Fruit fly (Drosophila melanogaster) whole organism, embryonic: ENCODE data around the gene CG15882.
A peak's percentile ranks its signal among the peaks of the same experiment; 100 is the strongest.

Experiments
- CG10147 ChIP-seq: fragments of 200-800 bp; sonication (Bioruptor generic); optimal IDR thresholded peaks from 2 replicates; lab custom pipeline; 2019; ENCODE audit warnings: missing biosample characterization, mild to moderate bottlenecking, missing genetic modification characterization, moderate library complexity
- CG10274 ChIP-seq: fragments of 200-800 bp; sonication (Bioruptor generic); optimal IDR thresholded peaks from 3 replicates; lab custom pipeline; 2017; ENCODE audit warnings: missing biosample characterization, mild to moderate bottlenecking, missing genetic modification characterization
- CG10321 ChIP-seq: fragments of 200-800 bp; sonication (Bioruptor generic); IDR thresholded peaks from 2 replicates; pipeline ENCODE4 v1.3.6; 2022; ENCODE audit warnings: missing biosample characterization, missing genetic modification characterization
- CG11247 ChIP-seq: fragments of 200-800 bp; sonication (Bioruptor generic); IDR thresholded peaks from 2 replicates; pipeline ENCODE4 v1.3.6; 2022; ENCODE audit warnings: missing biosample characterization, missing genetic modification characterization
- CG13894 ChIP-seq: fragments of 200-800 bp; sonication (Bioruptor generic); optimal IDR thresholded peaks from 3 replicates; lab custom pipeline; 2018; ENCODE audit warnings: missing biosample characterization, mild to moderate bottlenecking, missing genetic modification characterization, moderate library complexity
- CG14050 ChIP-seq: fragments of 200-800 bp; sonication (Bioruptor generic); IDR thresholded peaks from 3 replicates; pipeline ENCODE4 v1.3.6; 2022; ENCODE audit warnings: missing biosample characterization, missing genetic modification characterization
- CG14441 ChIP-seq: fragments of 200-800 bp; sonication (Bioruptor generic); IDR thresholded peaks from 2 replicates; pipeline ENCODE4 v1.3.6; 2022; ENCODE audit warnings: missing biosample characterization, missing genetic modification characterization
- CG1529 ChIP-seq: fragments of 200-800 bp; sonication (Bioruptor generic); optimal IDR thresholded peaks from 3 replicates; lab custom pipeline; 2018; ENCODE audit warnings: missing biosample characterization, missing genetic modification characterization
- CG15601 ChIP-seq: fragments of 200-800 bp; sonication (Bioruptor generic); optimal IDR thresholded peaks from 3 replicates; lab custom pipeline; 2019; ENCODE audit warnings: missing biosample characterization, mild to moderate bottlenecking, missing genetic modification characterization, moderate library complexity
- CG1602 ChIP-seq: fragments of 200-800 bp; sonication (Bioruptor generic); optimal IDR thresholded peaks from 3 replicates; lab custom pipeline; 2016; ENCODE audit warnings: missing biosample characterization, missing genetic modification characterization
- CG1603 ChIP-seq: fragments of 200-800 bp; sonication (Bioruptor generic); optimal IDR thresholded peaks from 2 replicates; lab custom pipeline; 2019; ENCODE audit warnings: missing biosample characterization, mild to moderate bottlenecking, missing genetic modification characterization, moderate library complexity
- CG17612 ChIP-seq: fragments of 200-800 bp; sonication (Bioruptor generic); IDR thresholded peaks from 2 replicates; pipeline ENCODE4 v1.3.6; 2022; ENCODE audit warnings: missing biosample characterization, missing genetic modification characterization
- CG17802 ChIP-seq: fragments of 200-800 bp; sonication (Bioruptor generic); optimal IDR thresholded peaks from 2 replicates; lab custom pipeline; 2018; ENCODE audit warnings: missing biosample characterization, mild to moderate bottlenecking, missing genetic modification characterization, moderate library complexity
- CG31441 ChIP-seq: fragments of 200-800 bp; sonication (Bioruptor generic); IDR thresholded peaks from 2 replicates; pipeline ENCODE4 v1.3.6; 2022; ENCODE audit warnings: missing biosample characterization, missing genetic modification characterization
- CG4328 ChIP-seq: fragments of 200-800 bp; sonication (Bioruptor generic); optimal IDR thresholded peaks from 3 replicates; lab custom pipeline; 2017; ENCODE audit warnings: missing biosample characterization, missing genetic modification reagents, missing genetic modification characterization
- CG9437 ChIP-seq: fragments of 200-800 bp; sonication (Bioruptor generic); optimal IDR thresholded peaks from 2 replicates; lab custom pipeline; 2018; ENCODE audit warnings: missing biosample characterization, mild to moderate bottlenecking, missing genetic modification characterization
- Deaf1 ChIP-seq: fragments of 200-800 bp; optimal IDR thresholded peaks from 3 replicates; lab custom pipeline; 2019; ENCODE audit warnings: missing biosample characterization, mild to moderate bottlenecking, missing genetic modification characterization, moderate library complexity
- Fer1 ChIP-seq: fragments of 200-800 bp; sonication (Bioruptor generic); optimal IDR thresholded peaks from 2 replicates; lab custom pipeline; 2017; ENCODE audit warnings: missing biosample characterization, mild to moderate bottlenecking, missing genetic modification characterization
- HmgZ ChIP-seq: fragments of 200-800 bp; sonication (Bioruptor generic); optimal IDR thresholded peaks from 2 replicates; lab custom pipeline; 2018; ENCODE audit warnings: missing biosample characterization, mild to moderate bottlenecking, missing genetic modification characterization
- NFAT ChIP-seq: fragments of 200-800 bp; sonication (Bioruptor generic); IDR thresholded peaks from 2 replicates; pipeline ENCODE4 v1.3.6; 2022; ENCODE audit warnings: missing biosample characterization, missing genetic modification characterization
- Sox100B ChIP-seq: fragments of 200-800 bp; sonication (Bioruptor generic); optimal IDR thresholded peaks from 3 replicates; lab custom pipeline; 2018; ENCODE audit warnings: missing biosample characterization, mild to moderate bottlenecking, missing genetic modification characterization
- Stat92E ChIP-seq, 3 experiments: fragments of >200 bp in 2 of 3; fragments of 200-800 bp in 1 of 3; sonication (Bioruptor generic) in 1 of 3; optimal IDR thresholded peaks; 2 replicates each; lab custom pipeline; 2017 to 2019; ENCODE audit warnings: missing biosample characterization in 3 of 3, missing genetic modification characterization in 3 of 3, mild to moderate bottlenecking in 1 of 3, moderate library complexity in 1 of 3
- Taf1 ChIP-seq: fragments of 200-800 bp; sonication (Bioruptor generic); IDR thresholded peaks from 2 replicates; pipeline ENCODE4 v1.3.6; 2022; ENCODE audit warnings: missing biosample characterization, missing genetic modification characterization
- YL-1 ChIP-seq: fragments of 200-800 bp; sonication (Bioruptor generic); optimal IDR thresholded peaks from 3 replicates; lab custom pipeline; 2017; ENCODE audit warnings: missing biosample characterization, mild to moderate bottlenecking, missing genetic modification characterization
- abd-A ChIP-seq: fragments of 200-800 bp; sonication (Bioruptor generic); optimal IDR thresholded peaks from 3 replicates; lab custom pipeline; 2019; ENCODE audit warnings: missing biosample characterization, mild to moderate bottlenecking, missing genetic modification characterization, moderate library complexity
- az2 ChIP-seq: fragments of 200-800 bp; sonication (Bioruptor generic); optimal IDR thresholded peaks from 3 replicates; lab custom pipeline; 2016; ENCODE audit warnings: missing biosample characterization, missing genetic modification characterization
- cwo ChIP-seq: fragments of 200-800 bp; sonication (Bioruptor generic); optimal IDR thresholded peaks from 3 replicates; lab custom pipeline; 2017; ENCODE audit warnings: missing biosample characterization, missing genetic modification characterization, mild to moderate bottlenecking, moderate library complexity, missing genetic modification reagents
- eyg ChIP-seq: fragments of 200-800 bp; sonication (Bioruptor generic); optimal IDR thresholded peaks from 3 replicates; lab custom pipeline; 2016; ENCODE audit warnings: missing biosample characterization, missing genetic modification characterization
- fd3F ChIP-seq: fragments of 200-800 bp; sonication (Bioruptor generic); optimal IDR thresholded peaks from 2 replicates; lab custom pipeline; 2018; ENCODE audit warnings: missing biosample characterization, mild to moderate bottlenecking, missing genetic modification characterization, moderate library complexity
- fu2 ChIP-seq: fragments of 200-800 bp; sonication (Bioruptor generic); optimal IDR thresholded peaks from 2 replicates; lab custom pipeline; 2016; ENCODE audit warnings: missing biosample characterization, missing genetic modification characterization
- gsb ChIP-seq: fragments of 200-800 bp; sonication (Bioruptor generic); IDR thresholded peaks from 2 replicates; pipeline ENCODE4 v1.3.6; 2022; ENCODE audit warnings: missing biosample characterization, missing genetic modification characterization
- jigr1 ChIP-seq: fragments of 200-800 bp; sonication (Bioruptor generic); IDR thresholded peaks from 3 replicates; pipeline ENCODE4 v1.3.6; 2022; ENCODE audit warnings: missing biosample characterization, missing genetic modification characterization
- kay ChIP-seq: fragments of 200-800 bp; sonication (Bioruptor generic); optimal IDR thresholded peaks from 2 replicates; lab custom pipeline; 2016; ENCODE audit warnings: missing biosample characterization, missing genetic modification characterization
- kni ChIP-seq: fragments of 200-800 bp; sonication (Bioruptor generic); optimal IDR thresholded peaks from 3 replicates; lab custom pipeline; 2017; ENCODE audit warnings: mild to moderate bottlenecking, missing biosample characterization, missing genetic modification reagents, missing genetic modification characterization
- knrl ChIP-seq: fragments of 200-800 bp; sonication (Bioruptor generic); IDR thresholded peaks from 3 replicates; pipeline ENCODE4 v1.3.6; 2022; ENCODE audit warnings: missing biosample characterization, missing genetic modification characterization; ENCODE audit not compliant: partially characterized antibody
- mam ChIP-seq: fragments of 200-800 bp; sonication (Bioruptor generic); optimal IDR thresholded peaks from 3 replicates; lab custom pipeline; 2016; ENCODE audit warnings: missing biosample characterization, missing genetic modification characterization
- mirr ChIP-seq: fragments of 200-800 bp; sonication (Bioruptor generic); optimal IDR thresholded peaks from 3 replicates; lab custom pipeline; 2018; ENCODE audit warnings: missing biosample characterization, mild to moderate bottlenecking, missing genetic modification characterization
- nerfin-1 ChIP-seq: fragments of 200-800 bp; sonication (Bioruptor generic); optimal IDR thresholded peaks from 3 replicates; lab custom pipeline; 2019; ENCODE audit warnings: missing biosample characterization, mild to moderate bottlenecking, missing genetic modification characterization, moderate library complexity
- pb ChIP-seq: fragments of 200-800 bp; sonication (Bioruptor generic); optimal IDR thresholded peaks from 3 replicates; lab custom pipeline; 2016; ENCODE audit warnings: missing biosample characterization, missing genetic modification characterization
- phol ChIP-seq: fragments of 200-800 bp; sonication (Bioruptor generic); optimal IDR thresholded peaks from 3 replicates; lab custom pipeline; 2018; ENCODE audit warnings: missing biosample characterization, mild to moderate bottlenecking, missing genetic modification characterization, moderate library complexity
- pzg ChIP-seq: fragments of 200-800 bp; sonication (Bioruptor generic); optimal IDR thresholded peaks from 3 replicates; lab custom pipeline; 2018; ENCODE audit warnings: missing biosample characterization, mild to moderate bottlenecking, missing genetic modification characterization, moderate library complexity
- ro ChIP-seq: fragments of 200-800 bp; sonication (Bioruptor generic); IDR thresholded peaks from 2 replicates; pipeline ENCODE4 v1.3.6; 2022; ENCODE audit warnings: missing biosample characterization, missing genetic modification characterization
- scrt ChIP-seq: fragments of 200-800 bp; sonication (Bioruptor generic); optimal IDR thresholded peaks from 2 replicates; lab custom pipeline; 2018; ENCODE audit warnings: missing biosample characterization, mild to moderate bottlenecking, missing genetic modification characterization, moderate library complexity
- sim ChIP-seq: fragments of 200-800 bp; sonication (Bioruptor generic); IDR thresholded peaks from 2 replicates; pipeline ENCODE4 v1.3.6; 2022; ENCODE audit warnings: missing biosample characterization, missing genetic modification characterization
- slbo ChIP-seq: fragments of 200-800 bp; sonication (Bioruptor generic); IDR thresholded peaks from 2 replicates; pipeline ENCODE4 v1.3.6; 2022; ENCODE audit warnings: missing biosample characterization, missing genetic modification characterization
- tgo ChIP-seq: fragments of 200-800 bp; sonication (Bioruptor generic); IDR thresholded peaks from 3 replicates; pipeline ENCODE4 v1.3.6; 2022; ENCODE audit warnings: missing biosample characterization, missing genetic modification characterization
- vfl ChIP-seq: fragments of 200-800 bp; sonication (Bioruptor generic); optimal IDR thresholded peaks from 2 replicates; lab custom pipeline; 2016; ENCODE audit warnings: missing biosample characterization, missing genetic modification characterization
- wdn ChIP-seq: fragments of 200-800 bp; sonication (Bioruptor generic); IDR thresholded peaks from 2 replicates; pipeline ENCODE4 v1.3.6; 2022; ENCODE audit warnings: missing biosample characterization, missing genetic modification characterization
- zfh1 ChIP-seq: fragments of 200-800 bp; sonication (Bioruptor generic); IDR thresholded peaks from 3 replicates; pipeline ENCODE4 v1.3.6; 2022; ENCODE audit warnings: missing biosample characterization, missing genetic modification characterization

The CG15882 gene

DNA sequence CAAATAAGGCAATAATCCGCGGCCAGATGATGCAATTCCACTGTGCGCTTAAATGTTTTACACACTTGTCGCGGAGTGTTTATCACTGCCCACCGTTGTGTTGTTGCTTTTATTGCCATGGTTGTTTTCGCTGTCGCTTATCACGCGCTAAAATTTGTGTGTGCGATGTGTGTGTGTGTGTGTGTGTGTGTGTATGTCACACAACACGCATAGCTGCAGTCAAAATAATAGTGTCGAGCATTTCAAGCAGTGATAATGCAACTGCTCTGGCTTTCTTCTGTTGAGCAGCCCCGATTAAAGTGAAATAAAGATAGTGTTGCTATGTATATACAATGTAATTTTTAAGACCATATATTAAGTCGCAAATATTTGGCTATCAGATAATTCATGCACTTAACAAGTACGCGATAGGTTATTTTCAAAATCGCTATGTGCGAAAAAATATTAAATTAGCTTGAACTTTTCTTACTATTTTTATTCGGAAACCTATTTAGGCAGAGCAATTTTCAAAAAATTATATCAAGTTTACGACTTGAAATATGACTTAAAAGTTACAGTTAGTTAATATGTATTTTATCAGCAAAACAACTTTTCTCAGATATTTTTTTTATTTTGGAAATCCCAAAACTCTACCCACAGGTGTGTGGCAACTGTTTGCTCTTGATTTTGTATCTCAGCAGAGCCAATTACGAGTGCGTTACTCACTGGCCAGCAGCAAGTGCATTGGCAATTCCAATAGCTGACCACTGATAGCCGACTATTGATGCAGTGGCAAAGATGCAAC is 42.2 kb upstream of the CG15882 start (continued):
- TF ChIP-seq CG1603 (tag; lab: Kevin White, UChicago) (peak; percentile 20), HmgZ (tag; lab: Kevin White, UChicago) (no peak), CG17612 (GFP tag; lab: Robert Waterston, UW) (no peak), nerfin-1 (tag; lab: Kevin White, UChicago) (no peak), CG4328 (GFP tag; lab: Kevin White, UChicago) (no peak), fd3F (peak; percentile 16), tgo (GFP tag; lab: Robert Waterston, UW) (no peak), jigr1 (GFP tag; lab: Robert Waterston, UW) (no peak), mirr (GFP tag; lab: Kevin White, UChicago) (peak; percentile 55), CG14050 (no peak), CG17802 (tag; lab: Kevin White, UChicago) (no peak), pzg (GFP tag; lab: Kevin White, UChicago) (no peak), pb (GFP tag; lab: Kevin White, UChicago) (no peak), phol (tag; lab: Kevin White, UChicago) (peak; percentile 39), Stat92E (GFP tag; optimal IDR thresholded peaks at IDR 0.05; lab: Kevin White, UChicago) (no peak), fu2 (no peak), kni (GFP tag; lab: Kevin White, UChicago) (no peak), Fer1 (GFP tag; lab: Kevin White, UChicago) (peak; percentile 29), cwo (GFP tag; lab: Kevin White, UChicago) (peak; percentile 9), CG31441 (GFP tag; lab: Robert Waterston, UW) (peak; percentile 47; the same call in 1 of the 2 replicates), CG13894 (tag; lab: Kevin White, UChicago) (no peak), az2 (peak; percentile 42), scrt (GFP tag; lab: Kevin White, UChicago) (peak; percentile 5), sim (GFP tag; lab: Robert Waterston, UW) (no peak), CG9437 (peak; percentile 50), zfh1 (GFP tag; lab: Robert Waterston, UW) (no peak), CG1529 (GFP tag; lab: Kevin White, UChicago) (no peak), CG15601 (peak; percentile 3), YL-1 (GFP tag; lab: Kevin White, UChicago) (no peak), CG11247 (GFP tag; lab: Robert Waterston, UW) (no peak), mam (peak; percentile 42), Taf1 (GFP tag; lab: Robert Waterston, UW) (no peak), ro (no peak), knrl (GFP tag; lab: Robert Waterston, UW) (no peak), slbo (GFP tag; lab: Robert Waterston, UW) (peak; percentile 44; the same call in 1 of the 2 replicates), CG14441 (GFP tag; lab: Robert Waterston, UW) (0 out of 2 replicates have a peak, but pooled peaks have one; percentile 43), CG10274 (GFP tag; lab: Kevin White, UChicago) (no peak), eyg (no peak), Deaf1 (tag; lab: Kevin White, UChicago) (no peak), gsb (0 out of 2 replicates have a peak, but pooled peaks have one; percentile 25), vfl (no peak), abd-A (no peak), CG1602 (no peak), wdn (GFP tag; lab: Robert Waterston, UW) (peak; percentile 17; the same call in 1 of the 2 replicates), CG10321 (no peak), NFAT (no peak), Sox100B (GFP tag; lab: Kevin White, UChicago) (peak; percentile 67), kay (no peak), CG10147 (GFP tag; lab: Kevin White, UChicago) (no peak)
